Fruit fly (Drosophila melanogaster) whole organism: ENCODE data around the gene vig2.
"Not testable (repeated sequence)": the region's sequence is repeated elsewhere in the genome, so short reads cannot be mapped to it uniquely, and the experiment has no call there.

Experiments
- CG8478 ChIP-seq: fragments of >200 bp; optimal IDR thresholded peaks from 2 replicates; lab custom pipeline; 2018; ENCODE audit warnings: inconsistent platforms
- Dll ChIP-seq: fragments of >200 bp; optimal IDR thresholded peaks from 2 replicates; lab custom pipeline; 2017
- EcR ChIP-seq, 2 experiments: fragments of >200 bp; optimal IDR thresholded peaks; 2 replicates each; lab custom pipeline; 2017; ENCODE audit warnings: missing biosample characterization in 2 of 2, missing genetic modification characterization in 2 of 2, missing genetic modification reagents in 2 of 2
- pan ChIP-seq: fragments of >200 bp; optimal IDR thresholded peaks from 2 replicates; lab custom pipeline; 2017
- psq ChIP-seq: fragments of >200 bp; optimal IDR thresholded peaks from 2 replicates; lab custom pipeline; 2017
- usp ChIP-seq: fragments of >200 bp; optimal IDR thresholded peaks from 2 replicates; lab custom pipeline; 2017; ENCODE audit warnings: missing biosample characterization, missing genetic modification characterization, mixed read lengths

vig2 gene

dm6 chr3R:25122736-25123211 is 399 bp upstream of the vig2 start, which contains the start of the genes CG31510 and TTLL5:
Gene CG31510 (minus strand): TSS chr3R:25122920.
Gene TTLL5 (minus strand): TSS chr3R:25122920.
- TF ChIP-seq EcR (GFP tag; optimal IDR thresholded peaks at IDR 0.05; lab: Kevin White, UChicago) (no peak), usp (GFP tag; lab: Kevin White, UChicago) (no peak), Dll (lab: Kevin White, UChicago) (no peak), CG8478 (lab: Kevin White, UChicago) (no peak)

- TF ChIP-seq Dll (lab: Kevin White, UChicago) = no peak
- no peak for TF ChIP-seq usp (GFP tag; lab: Kevin White, UChicago)
- TF ChIP-seq CG8478 (lab: Kevin White, UChicago) = no peak
- no peak for TF ChIP-seq EcR (GFP tag; optimal IDR thresholded peaks at IDR 0.05; lab: Kevin White, UChicago)
- TF ChIP-seq pan (lab: Kevin White, UChicago) = no peak
- TF ChIP-seq psq (lab: Kevin White, UChicago) = no peak
These were observed 3.6 kb downstream of the vig2 start for dm6 chr3R:25126823-25127222.

- TF ChIP-seq Dll (lab: Kevin White, UChicago) (no peak), psq (lab: Kevin White, UChicago) (no peak), EcR (GFP tag; optimal IDR thresholded peaks at IDR 0.05; lab: Kevin White, UChicago) (no peak), CG8478 (lab: Kevin White, UChicago) (no peak), pan (lab: Kevin White, UChicago) (no peak), usp (GFP tag; lab: Kevin White, UChicago) (no peak)
These were observed 4.1 kb downstream of the vig2 start, which contains the start of the genes Mocs2A, Mocs2B and Clbn for dm6 chr3R:25127231-25127689. Gene Mocs2A (minus strand): TSS chr3R:25127359. Gene Mocs2B (minus strand): TSS chr3R:25127359. Gene Clbn (plus strand): TSS chr3R:25127502.

- TF ChIP-seq usp (GFP tag; lab: Kevin White, UChicago); pan (lab: Kevin White, UChicago); Dll (lab: Kevin White, UChicago): not testable (repeated sequence)
These were observed 7.9 kb downstream of the vig2 start, which contains the start of gene Bili for dm6 chr3R:25131042-25131441. Gene Bili (plus strand): TSS chr3R:25131306.

dm6 chr3R:25137565-25138367 is 14.6 kb downstream of the vig2 start, which contains the start of gene danr:
Gene danr (plus strand): TSS chr3R:25138072.
- TF ChIP-seq Dll (lab: Kevin White, UChicago) = peak; percentile 76
- TF ChIP-seq EcR (GFP tag; optimal IDR thresholded peaks at IDR 0.05; lab: Kevin White, UChicago) = no peak

- TF ChIP-seq Dll (lab: Kevin White, UChicago) (no peak), psq (lab: Kevin White, UChicago) (no peak), EcR (GFP tag; optimal IDR thresholded peaks at IDR 0.05; lab: Kevin White, UChicago) (no peak), usp (GFP tag; lab: Kevin White, UChicago) (no peak), CG8478 (lab: Kevin White, UChicago) (no peak), pan (lab: Kevin White, UChicago) (no peak)
These were observed 29.2 kb downstream of the vig2 start for dm6 chr3R:25152342-25152741.

- TF ChIP-seq pan (lab: Kevin White, UChicago) (no peak), psq (lab: Kevin White, UChicago) (no peak), usp (GFP tag; lab: Kevin White, UChicago) (no peak)
These were observed 38.3 kb downstream of the vig2 start for dm6 chr3R:25161520-25161919.

- TF ChIP-seq Dll (lab: Kevin White, UChicago) (no peak), CG8478 (lab: Kevin White, UChicago) (no peak), usp (GFP tag; lab: Kevin White, UChicago) (no peak), EcR (GFP tag; optimal IDR thresholded peaks at IDR 0.05; lab: Kevin White, UChicago) (no peak), pan (lab: Kevin White, UChicago) (no peak), psq (lab: Kevin White, UChicago) (no peak)
These were observed 43.6 kb downstream of the vig2 start for dm6 chr3R:25166788-25167187.

- TF ChIP-seq Dll (lab: Kevin White, UChicago) = no peak
These were observed 44.4 kb downstream of the vig2 start for dm6 chr3R:25167407-25168191.

dm6 chr3R:25168259-25168972 is 45.2 kb downstream of the vig2 start:
- no peak for TF ChIP-seq psq (lab: Kevin White, UChicago)
- no peak for TF ChIP-seq usp (GFP tag; lab: Kevin White, UChicago)
- no peak for TF ChIP-seq Dll (lab: Kevin White, UChicago)
- TF ChIP-seq CG8478 (lab: Kevin White, UChicago) = no peak

dm6 chr3R:25172353-25172752 is 49.2 kb downstream of the vig2 start:
- TF ChIP-seq CG8478 (lab: Kevin White, UChicago) (no peak), EcR (GFP tag; optimal IDR thresholded peaks at IDR 0.05; lab: Kevin White, UChicago) (no peak), Dll (lab: Kevin White, UChicago) (no peak), usp (GFP tag; lab: Kevin White, UChicago) (no peak), pan (lab: Kevin White, UChicago) (no peak), psq (lab: Kevin White, UChicago) (no peak)
